Fruit fly (Drosophila melanogaster) whole organism, adult: ENCODE data around the gene CG14237.

Experiments used
- CG7045 ChIP-seq: fragments of 200-800 bp; sonication (Bioruptor generic); optimal IDR thresholded peaks from 2 replicates; lab custom pipeline; 2017; ENCODE audit warnings: missing biosample characterization, mild to moderate bottlenecking, missing genetic modification characterization
- cnc ChIP-seq, 2 experiments: fragments of >200 bp; optimal IDR thresholded peaks; 2 replicates each; lab custom pipeline; 2017
- ovo ChIP-seq: fragments of 200-800 bp; sonication (Bioruptor generic); optimal IDR thresholded peaks from 2 replicates; lab custom pipeline; 2016; ENCODE audit warnings: missing biosample characterization, missing genetic modification characterization

DNA sequence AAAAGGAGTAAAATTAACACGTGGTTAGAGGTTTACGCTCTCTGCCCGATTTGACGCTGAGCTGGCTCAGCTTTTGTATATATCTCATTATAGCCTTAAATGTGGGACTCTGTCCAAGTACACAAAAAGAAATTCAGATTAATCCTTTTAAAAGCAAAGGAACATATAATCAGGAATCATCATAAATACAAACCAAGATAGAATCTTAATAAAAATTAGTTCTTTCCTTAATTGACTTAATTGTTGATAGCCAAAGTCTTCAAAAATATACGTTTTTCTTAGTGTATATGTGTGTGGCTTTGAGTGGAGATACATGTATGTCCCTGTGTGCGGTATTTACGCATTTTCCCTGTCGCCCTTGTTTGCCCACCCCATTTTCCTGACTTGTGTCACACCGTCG is 37.6 kb downstream of the CG14237 start:
- no peak for TF ChIP-seq CG7045 (GFP tag; lab: Kevin White, UChicago)
- TF ChIP-seq cnc (optimal IDR thresholded peaks at IDR 0.05; lab: Kevin White, UChicago): no peak
- TF ChIP-seq ovo (GFP tag; lab: Kevin White, UChicago): no peak
